Worm (Caenorhabditis elegans) whole organism, early embryonic: Measurements from ENCODE around the gene smc-4.

ENCODE experiments used
- B0310.2 ChIP-seq: sonication (generic microtip); optimal IDR thresholded peaks from 2 replicates; lab custom pipeline; 2016; ENCODE audit warnings: mild to moderate bottlenecking, missing genetic modification characterization, missing compliant biosample characterization
- F13C5.2 ChIP-seq: sonication (generic microtip); optimal IDR thresholded peaks from 2 replicates; lab custom pipeline; 2017; ENCODE audit warnings: mild to moderate bottlenecking, missing genetic modification characterization, inconsistent platforms, missing compliant biosample characterization
- aly-1 ChIP-seq: sonication (generic microtip); optimal IDR thresholded peaks from 2 replicates; lab custom pipeline; 2016; ENCODE audit warnings: missing genetic modification characterization, missing compliant biosample characterization
- ama-1 ChIP-seq: fragments of 150-350 bp; optimal IDR thresholded peaks from 2 replicates; lab custom pipeline; 2014
- ceh-13 ChIP-seq: fragments of 200-800 bp; sonication (Bioruptor generic); optimal IDR thresholded peaks from 2 replicates; lab custom pipeline; 2018; ENCODE audit warnings: mild to moderate bottlenecking, missing genetic modification characterization, missing compliant biosample characterization
- ceh-36 ChIP-seq: sonication (generic microtip); optimal IDR thresholded peaks from 2 replicates; lab custom pipeline; 2016; ENCODE audit warnings: missing genetic modification characterization, inconsistent platforms, missing compliant biosample characterization
- ets-7 ChIP-seq: sonication (generic microtip); optimal IDR thresholded peaks from 2 replicates; lab custom pipeline; 2016; ENCODE audit warnings: missing genotype, missing genetic modification characterization, missing compliant biosample characterization
- flt-1 ChIP-seq: fragments of 200-800 bp; sonication (Bioruptor generic); IDR thresholded peaks from 2 replicates; pipeline ENCODE4 v1.3.6; 2022; ENCODE audit warnings: missing genetic modification characterization, missing compliant biosample characterization
- hmbx-1 ChIP-seq: sonication (generic microtip); optimal IDR thresholded peaks from 2 replicates; lab custom pipeline; 2016; ENCODE audit warnings: mild to moderate bottlenecking, missing genetic modification characterization, missing compliant biosample characterization
- hmg-4 ChIP-seq: fragments of 200-800 bp; sonication (Bioruptor generic); optimal IDR thresholded peaks from 2 replicates; lab custom pipeline; 2018; ENCODE audit warnings: mild to moderate bottlenecking, missing genetic modification characterization, missing compliant biosample characterization
- hnd-1 ChIP-seq: sonication (generic microtip); optimal IDR thresholded peaks from 2 replicates; lab custom pipeline; 2016; ENCODE audit warnings: missing genetic modification characterization, missing compliant biosample characterization
- pes-1 ChIP-seq: fragments of 200-800 bp; sonication (Bioruptor generic); IDR thresholded peaks from 2 replicates; pipeline ENCODE4 v1.3.6; 2022; ENCODE audit warnings: missing genetic modification reagents, missing genetic modification characterization, missing compliant biosample characterization
- scrt-1 ChIP-seq: fragments of 200-800 bp; sonication (Bioruptor generic); IDR thresholded peaks from 2 replicates; pipeline ENCODE4 v1.3.6; 2022; ENCODE audit warnings: missing genetic modification characterization, missing compliant biosample characterization
- sea-1 ChIP-seq: fragments of 200-800 bp; sonication (Bioruptor generic); conservative IDR thresholded peaks from 2 replicates; pipeline ENCODE4 v1.3.6; 2022; ENCODE audit warnings: missing genetic modification characterization, missing compliant biosample characterization
- tbx-11 ChIP-seq: fragments of 200-800 bp; sonication (Bioruptor generic); IDR thresholded peaks from 2 replicates; pipeline ENCODE4 v1.3.6; 2022; ENCODE audit warnings: missing genetic modification characterization, missing compliant biosample characterization
- tbx-37 ChIP-seq: fragments of 200-800 bp; sonication (Bioruptor generic); conservative IDR thresholded peaks from 2 replicates; pipeline ENCODE4 v1.3.6; 2022; ENCODE audit warnings: missing genetic modification reagents, missing genetic modification characterization, missing compliant biosample characterization
- tra-4 ChIP-seq: sonication (generic microtip); optimal IDR thresholded peaks from 2 replicates; lab custom pipeline; 2017; ENCODE audit warnings: missing genetic modification characterization, missing compliant biosample characterization

Gene smc-4

ce11 chrIII:4626148-4626922, 39.0 kb downstream of the smc-4 start:
- TF ChIP-seq ama-1 (lab: Kevin White, UChicago) (no peak), tra-4 (no peak)

ce11 chrIII:4628165-4628564, 40.9 kb downstream of the smc-4 start, which contains the start of gene clec-151:
clec-151 (plus strand) TSS chrIII:4628465.
- TF ChIP-seq scrt-1 (GFP tag; lab: Robert Waterston, UW) (no peak), pes-1 (GFP tag; lab: Robert Waterston, UW) (no peak), ama-1 (lab: Kevin White, UChicago) (no peak), F13C5.2 (no peak), aly-1 (tag; lab: Kevin White, UChicago) (no peak), ets-7 (tag; lab: Kevin White, UChicago) (no peak), ceh-13 (GFP tag; lab: Kevin White, UChicago) (no peak), flt-1 (no peak), ceh-36 (tag; lab: Kevin White, UChicago) (no peak), tra-4 (no peak), tbx-11 (no peak), hmg-4 (GFP tag; lab: Kevin White, UChicago) (no peak), sea-1 (no peak), tbx-37 (no peak), hnd-1 (tag; lab: Kevin White, UChicago) (no peak), hmbx-1 (tag; lab: Kevin White, UChicago) (no peak), B0310.2 (no peak)

- TF ChIP-seq ama-1 (lab: Kevin White, UChicago) (no peak), hmbx-1 (tag; lab: Kevin White, UChicago) (no peak), aly-1 (tag; lab: Kevin White, UChicago) (no peak), pes-1 (GFP tag; lab: Robert Waterston, UW) (no peak), hnd-1 (tag; lab: Kevin White, UChicago) (no peak), hmg-4 (GFP tag; lab: Kevin White, UChicago) (no peak), F13C5.2 (no peak), sea-1 (no peak), flt-1 (no peak), tra-4 (no peak), ceh-36 (tag; lab: Kevin White, UChicago) (no peak), tbx-37 (no peak), B0310.2 (no peak), ceh-13 (GFP tag; lab: Kevin White, UChicago) (no peak), ets-7 (tag; lab: Kevin White, UChicago) (no peak), tbx-11 (no peak), scrt-1 (GFP tag; lab: Robert Waterston, UW) (no peak)
Observed at ce11 chrIII:4634947-4635346, 47.6 kb downstream of the smc-4 start, which contains the start of gene clec-153. clec-153 (plus strand) TSS chrIII:4635247.
